Fruit fly (Drosophila melanogaster) whole organism, embryonic: ENCODE results near the gene CG4653.

Experiments used
- Atf3 ChIP-seq: fragments of 200-800 bp; sonication (Bioruptor generic); optimal IDR thresholded peaks from 3 replicates; lab custom pipeline; 2016; ENCODE audit warnings: missing biosample characterization, missing genetic modification characterization
- CG10209 ChIP-seq: fragments of 200-800 bp; sonication (Bioruptor generic); optimal IDR thresholded peaks from 3 replicates; lab custom pipeline; 2017; ENCODE audit warnings: missing biosample characterization, mild to moderate bottlenecking, missing genetic modification characterization, missing genetic modification reagents
- CG10267 ChIP-seq: fragments of 200-800 bp; sonication (Bioruptor generic); optimal IDR thresholded peaks from 2 replicates; lab custom pipeline; 2018; ENCODE audit warnings: missing biosample characterization, mild to moderate bottlenecking, missing genetic modification characterization, moderate library complexity
- CG11504 ChIP-seq: fragments of 200-800 bp; sonication (Bioruptor generic); optimal IDR thresholded peaks from 3 replicates; lab custom pipeline; 2019; ENCODE audit warnings: missing biosample characterization, mild to moderate bottlenecking, missing genetic modification characterization, moderate library complexity
- CG11560 ChIP-seq: fragments of 200-800 bp; sonication (Bioruptor generic); IDR thresholded peaks from 3 replicates; pipeline ENCODE4 v1.3.6; 2022; ENCODE audit warnings: missing biosample characterization, missing genetic modification characterization
- CG11696 ChIP-seq: fragments of 200-800 bp; sonication (Bioruptor generic); IDR thresholded peaks from 2 replicates; pipeline ENCODE4 v1.3.6; 2022; ENCODE audit warnings: missing biosample characterization, missing genetic modification characterization
- CG12769 ChIP-seq: fragments of 200-800 bp; sonication (Bioruptor generic); optimal IDR thresholded peaks from 2 replicates; lab custom pipeline; 2019; ENCODE audit warnings: missing biosample characterization, mild to moderate bottlenecking, missing genetic modification characterization, moderate library complexity
- CG13424 ChIP-seq: fragments of 200-800 bp; sonication (Bioruptor generic); optimal IDR thresholded peaks from 2 replicates; lab custom pipeline; 2019; ENCODE audit warnings: missing biosample characterization, mild to moderate bottlenecking, missing genetic modification characterization, moderate library complexity
- CG13894 ChIP-seq: fragments of 200-800 bp; sonication (Bioruptor generic); optimal IDR thresholded peaks from 3 replicates; lab custom pipeline; 2018; ENCODE audit warnings: missing biosample characterization, mild to moderate bottlenecking, missing genetic modification characterization, moderate library complexity
- CG14441 ChIP-seq: fragments of 200-800 bp; sonication (Bioruptor generic); IDR thresholded peaks from 2 replicates; pipeline ENCODE4 v1.3.6; 2022; ENCODE audit warnings: missing biosample characterization, missing genetic modification characterization
- CG15011 ChIP-seq: fragments of 200-800 bp; sonication (Bioruptor generic); optimal IDR thresholded peaks from 3 replicates; lab custom pipeline; 2018; ENCODE audit warnings: missing biosample characterization, mild to moderate bottlenecking, missing genetic modification characterization
- CG17359 ChIP-seq: fragments of 200-800 bp; sonication (Bioruptor generic); optimal IDR thresholded peaks from 3 replicates; lab custom pipeline; 2018; ENCODE audit warnings: missing biosample characterization, mild to moderate bottlenecking, missing genetic modification characterization, moderate library complexity
- CG17912 ChIP-seq: fragments of 200-800 bp; sonication (Bioruptor generic); optimal IDR thresholded peaks from 2 replicates; lab custom pipeline; 2018; ENCODE audit warnings: missing biosample characterization, mild to moderate bottlenecking, missing genetic modification characterization
- CG18011 ChIP-seq: fragments of 200-800 bp; sonication (Bioruptor generic); optimal IDR thresholded peaks from 2 replicates; lab custom pipeline; 2017; ENCODE audit warnings: missing biosample characterization, missing genetic modification characterization, mild to moderate bottlenecking, moderate library complexity, missing genotype
- CG2129 ChIP-seq: fragments of 200-800 bp; sonication (Bioruptor generic); IDR thresholded peaks from 2 replicates; pipeline ENCODE4 v1.3.6; 2022; ENCODE audit warnings: missing biosample characterization, missing genetic modification characterization; ENCODE audit not compliant: partially characterized antibody
- CG2199 ChIP-seq: fragments of 200-800 bp; sonication (Bioruptor generic); IDR thresholded peaks from 3 replicates; pipeline ENCODE4 v1.3.6; 2022; ENCODE audit warnings: missing biosample characterization, missing genetic modification characterization
- CG3281 ChIP-seq: fragments of 200-800 bp; sonication (Bioruptor generic); optimal IDR thresholded peaks from 3 replicates; lab custom pipeline; 2017; ENCODE audit warnings: missing biosample characterization, mild to moderate bottlenecking, missing genetic modification characterization
- CG34376 ChIP-seq: fragments of 200-800 bp; sonication (Bioruptor generic); optimal IDR thresholded peaks from 2 replicates; lab custom pipeline; 2018; ENCODE audit warnings: missing biosample characterization, mild to moderate bottlenecking, missing genetic modification characterization
- CG3847 ChIP-seq: fragments of 200-800 bp; sonication (Bioruptor generic); IDR thresholded peaks from 2 replicates; pipeline ENCODE4 v1.3.6; 2022; ENCODE audit warnings: missing biosample characterization, missing genetic modification characterization
- CG4424 ChIP-seq: fragments of 200-800 bp; sonication (Bioruptor generic); optimal IDR thresholded peaks from 3 replicates; lab custom pipeline; 2016; ENCODE audit warnings: missing biosample characterization, missing genetic modification characterization
- CG4820 ChIP-seq: fragments of 200-800 bp; sonication (Bioruptor generic); optimal IDR thresholded peaks from 3 replicates; lab custom pipeline; 2016; ENCODE audit warnings: missing biosample characterization, missing genetic modification characterization
- CG6689 ChIP-seq: fragments of 200-800 bp; sonication (Bioruptor generic); IDR thresholded peaks from 2 replicates; pipeline ENCODE4 v1.3.6; 2022; ENCODE audit warnings: missing biosample characterization, missing genetic modification characterization
- CG9215 ChIP-seq: fragments of 200-800 bp; sonication (Bioruptor generic); IDR thresholded peaks from 2 replicates; pipeline ENCODE4 v1.3.6; 2022; ENCODE audit warnings: missing biosample characterization, missing genetic modification characterization
- CG9727 ChIP-seq: fragments of 200-800 bp; sonication (Bioruptor generic); optimal IDR thresholded peaks from 3 replicates; lab custom pipeline; 2017; ENCODE audit warnings: missing biosample characterization, mild to moderate bottlenecking, missing genetic modification characterization
- CTCF ChIP-seq: fragments of 200-800 bp; sonication (Bioruptor generic); optimal IDR thresholded peaks from 2 replicates; lab custom pipeline; 2017; ENCODE audit warnings: missing biosample characterization, mild to moderate bottlenecking, missing genetic modification characterization, moderate library complexity
- Dref ChIP-seq: fragments of 200-800 bp; sonication (Bioruptor generic); IDR thresholded peaks from 2 replicates; pipeline ENCODE4 v1.3.6; 2022; ENCODE audit warnings: missing biosample characterization, missing genetic modification characterization
- GATAe ChIP-seq: fragments of 200-800 bp; sonication (Bioruptor generic); conservative IDR thresholded peaks from 2 replicates; pipeline ENCODE4 v1.3.6; 2022; ENCODE audit warnings: missing biosample characterization, missing genetic modification characterization
- H15 ChIP-seq: fragments of 200-800 bp; sonication (Bioruptor generic); IDR thresholded peaks from 3 replicates; pipeline ENCODE4 v1.3.6; 2022; ENCODE audit warnings: missing biosample characterization, missing genetic modification characterization
- HLHmδ ChIP-seq: fragments of 200-800 bp; sonication (Bioruptor generic); optimal IDR thresholded peaks from 2 replicates; lab custom pipeline; 2018; ENCODE audit warnings: missing biosample characterization, mild to moderate bottlenecking, missing genetic modification characterization, moderate library complexity
- NC2β ChIP-seq: fragments of 200-800 bp; sonication (Bioruptor generic); optimal IDR thresholded peaks from 2 replicates; lab custom pipeline; 2016; ENCODE audit warnings: missing biosample characterization, missing genetic modification characterization
- Neu2 ChIP-seq: fragments of 200-800 bp; sonication (Bioruptor generic); optimal IDR thresholded peaks from 3 replicates; lab custom pipeline; 2016; ENCODE audit warnings: missing biosample characterization, missing genetic modification characterization, borderline replicate concordance
- Trl ChIP-seq, 3 experiments: fragments of >200 bp in 2 of 3; fragments of 200-800 bp in 1 of 3; sonication (Bioruptor generic) in 1 of 3; optimal IDR thresholded peaks; 2 replicates in 1 of 3; 3 replicates in 2 of 3; lab custom pipeline; 2016 to 2017; ENCODE audit warnings: missing biosample characterization in 1 of 3, missing genetic modification characterization in 1 of 3
- Vsx1 ChIP-seq: fragments of 200-800 bp; sonication (Bioruptor generic); optimal IDR thresholded peaks from 2 replicates; lab custom pipeline; 2017; ENCODE audit warnings: missing biosample characterization, mild to moderate bottlenecking, missing genetic modification characterization, missing genetic modification reagents
- aop ChIP-seq: fragments of 200-800 bp; sonication (Bioruptor generic); IDR thresholded peaks from 2 replicates; pipeline ENCODE4 v1.3.6; 2022; ENCODE audit warnings: missing biosample characterization, missing genetic modification characterization
- bigmax ChIP-seq: fragments of 200-800 bp; sonication (Bioruptor generic); optimal IDR thresholded peaks from 2 replicates; lab custom pipeline; 2018; ENCODE audit warnings: missing biosample characterization, mild to moderate bottlenecking, missing genetic modification characterization
- chinmo ChIP-seq: fragments of 200-800 bp; sonication (Bioruptor generic); IDR thresholded peaks from 4 replicates; pipeline ENCODE4 v1.3.6; 2022; ENCODE audit warnings: missing biosample characterization, missing genetic modification characterization; ENCODE audit not compliant: partially characterized antibody
- crol ChIP-seq: fragments of 200-800 bp; sonication (Bioruptor generic); IDR thresholded peaks from 2 replicates; pipeline ENCODE4 v1.3.6; 2022; ENCODE audit warnings: missing biosample characterization, missing genetic modification characterization
- crp ChIP-seq, 2 experiments: fragments of 200-800 bp; sonication (Bioruptor generic); optimal IDR thresholded peaks; 2 replicates in 1 of 2; 3 replicates in 1 of 2; lab custom pipeline; 2017; ENCODE audit warnings: missing biosample characterization in 2 of 2, missing genetic modification characterization in 2 of 2, mild to moderate bottlenecking in 1 of 2, moderate library complexity in 1 of 2
- disco-r ChIP-seq: fragments of 200-800 bp; sonication (Bioruptor generic); optimal IDR thresholded peaks from 2 replicates; lab custom pipeline; 2016; ENCODE audit warnings: missing biosample characterization, missing genetic modification characterization
- exex ChIP-seq: fragments of 200-800 bp; sonication (Bioruptor generic); optimal IDR thresholded peaks from 4 replicates; lab custom pipeline; 2018; ENCODE audit warnings: missing biosample characterization, mild to moderate bottlenecking, missing genetic modification characterization, moderate library complexity
- fru ChIP-seq: fragments of >200 bp; optimal IDR thresholded peaks from 2 replicates; lab custom pipeline; 2017
- grn ChIP-seq: fragments of 200-800 bp; sonication (Bioruptor generic); optimal IDR thresholded peaks from 3 replicates; lab custom pipeline; 2017; ENCODE audit warnings: missing biosample characterization, missing genetic modification characterization
- pan ChIP-seq, 4 experiments: fragments of >200 bp in 3 of 4; fragments of 200-800 bp in 1 of 4; sonication (Bioruptor generic) in 1 of 4; optimal IDR thresholded peaks in 3 of 4; IDR thresholded peaks in 1 of 4; 2 replicates each; pipeline versions ENCODE4 v1.3.6 to Lab custom; 2017 to 2022; ENCODE audit warnings: missing biosample characterization in 2 of 4, missing genetic modification characterization in 2 of 4, mixed read lengths in 1 of 4
- pzg ChIP-seq: fragments of 200-800 bp; sonication (Bioruptor generic); optimal IDR thresholded peaks from 3 replicates; lab custom pipeline; 2018; ENCODE audit warnings: missing biosample characterization, mild to moderate bottlenecking, missing genetic modification characterization, moderate library complexity
- run ChIP-seq: fragments of 200-800 bp; sonication (Bioruptor generic); optimal IDR thresholded peaks from 3 replicates; lab custom pipeline; 2018; ENCODE audit warnings: missing biosample characterization, mild to moderate bottlenecking, missing genetic modification characterization
- sd ChIP-seq: fragments of 200-800 bp; sonication (Bioruptor generic); optimal IDR thresholded peaks from 3 replicates; lab custom pipeline; 2018; ENCODE audit warnings: missing biosample characterization, mild to moderate bottlenecking, missing genetic modification characterization, moderate library complexity
- so ChIP-seq: fragments of 200-800 bp; sonication (Bioruptor generic); IDR thresholded peaks from 3 replicates; pipeline ENCODE4 v1.3.6; 2022; ENCODE audit warnings: missing biosample characterization, missing genetic modification characterization
- sug ChIP-seq: fragments of 200-800 bp; optimal IDR thresholded peaks from 2 replicates; lab custom pipeline; 2019; ENCODE audit warnings: missing biosample characterization, mild to moderate bottlenecking, missing genetic modification characterization, moderate library complexity
- tgo ChIP-seq: fragments of 200-800 bp; sonication (Bioruptor generic); IDR thresholded peaks from 3 replicates; pipeline ENCODE4 v1.3.6; 2022; ENCODE audit warnings: missing biosample characterization, missing genetic modification characterization
- tin ChIP-seq: fragments of 200-800 bp; sonication (Bioruptor generic); optimal IDR thresholded peaks from 3 replicates; lab custom pipeline; 2016; ENCODE audit warnings: missing biosample characterization, missing genetic modification characterization

CG4653 gene

dm6 chrX:16744345-16744744, 40.5 kb downstream of the CG4653 start (continued):
- peak; percentile 96 for TF ChIP-seq CG18011 (GFP tag; lab: Kevin White, UChicago)
- no peak for TF ChIP-seq pan (optimal IDR thresholded peaks at IDR 0.05; lab: Kevin White, UChicago)
- no peak for TF ChIP-seq pan (GFP tag; optimal IDR thresholded peaks at IDR 0.05 in 1 of 2, IDR thresholded peaks at IDR 0.05 in 1 of 2)
- no peak for TF ChIP-seq CG11504
- TF ChIP-seq tin = no peak
- TF ChIP-seq so = no peak
- TF ChIP-seq CTCF (GFP tag; lab: Kevin White, UChicago) = peak; percentile 30
- TF ChIP-seq run (tag; lab: Kevin White, UChicago) = no peak
- TF ChIP-seq CG4820 = no peak
- no peak for TF ChIP-seq CG13424
- no peak for TF ChIP-seq CG14441 (GFP tag; lab: Robert Waterston, UW)
- TF ChIP-seq aop (GFP tag; lab: Robert Waterston, UW) = no peak
- no peak for TF ChIP-seq Vsx1 (GFP tag; lab: Kevin White, UChicago)
- no peak for TF ChIP-seq CG10209 (GFP tag; lab: Kevin White, UChicago)
- no peak for TF ChIP-seq tgo (GFP tag; lab: Robert Waterston, UW)
- no peak for TF ChIP-seq pzg

dm6 chrX:16745942-16746341, 42.1 kb downstream of the CG4653 start:
- TF ChIP-seq CG34376 (peak; percentile 16), HLHmδ (GFP tag; lab: Kevin White, UChicago) (no peak), Neu2 (GFP tag; lab: Kevin White, UChicago) (no peak), CG13894 (tag; lab: Kevin White, UChicago) (no peak), CG3281 (GFP tag; lab: Kevin White, UChicago) (no peak), crp (GFP tag; optimal IDR thresholded peaks at IDR 0.05; lab: Kevin White, UChicago) (no peak), NC2β (GFP tag; lab: Kevin White, UChicago) (no peak), GATAe (GFP tag; lab: Robert Waterston, UW) (0 out of 2 replicates have a peak, but pooled peaks have one; percentile 18), exex (tag; lab: Kevin White, UChicago) (peak; percentile 64), CG11696 (peak; percentile 45; the same call in 1 of the 2 replicates), sd (tag; lab: Kevin White, UChicago) (peak; percentile 48), grn (GFP tag; lab: Kevin White, UChicago) (peak; percentile 28), sug (tag; lab: Kevin White, UChicago) (peak; percentile 85)

dm6 chrX:16746824-16747223, 42.9 kb downstream of the CG4653 start:
- no peak for TF ChIP-seq CG12769 (tag; lab: Kevin White, UChicago)
- no peak for TF ChIP-seq CG11560 (tag; lab: Robert Waterston, UW)
- TF ChIP-seq CG2129 (GFP tag; lab: Robert Waterston, UW) = no peak
- TF ChIP-seq CG3847 = no peak
- peak; percentile 92 for TF ChIP-seq CG2199 (GFP tag; lab: Robert Waterston, UW)
- no peak for TF ChIP-seq CG17912 (GFP tag; lab: Kevin White, UChicago)
- TF ChIP-seq fru (lab: Kevin White, UChicago) = no peak
- TF ChIP-seq CG4424 (GFP tag; lab: Kevin White, UChicago) = peak; percentile 34
- no peak for TF ChIP-seq CG9727
- TF ChIP-seq CG9215 (GFP tag; lab: Robert Waterston, UW) = no peak
- TF ChIP-seq bigmax (GFP tag; lab: Kevin White, UChicago) = no peak
- TF ChIP-seq H15 (GFP tag; lab: Robert Waterston, UW) = no peak
- no peak for TF ChIP-seq CG10267 (tag; lab: Kevin White, UChicago)
- no peak for TF ChIP-seq sug (tag; lab: Kevin White, UChicago)
- no peak for TF ChIP-seq Dref
- no peak for TF ChIP-seq CG6689
- TF ChIP-seq Trl (optimal IDR thresholded peaks at IDR 0.05; lab: Kevin White, UChicago) = no peak
- no peak for TF ChIP-seq Trl (GFP tag; optimal IDR thresholded peaks at IDR 0.05; lab: Kevin White, UChicago)
- no peak for TF ChIP-seq Atf3 (GFP tag; lab: Kevin White, UChicago)
- no peak for TF ChIP-seq crol (GFP tag; lab: Robert Waterston, UW)
- TF ChIP-seq disco-r (GFP tag; lab: Kevin White, UChicago) = no peak
- TF ChIP-seq CG15011 (GFP tag; lab: Kevin White, UChicago) = no peak
- no peak for TF ChIP-seq chinmo (GFP tag; lab: Robert Waterston, UW)
- TF ChIP-seq CG17359 (tag; lab: Kevin White, UChicago) = peak; percentile 11
